Fruit fly (Drosophila melanogaster) whole organism: ENCODE data around the gene capt.

Experiments
- CG8478 ChIP-seq: fragments of >200 bp; optimal IDR thresholded peaks from 2 replicates; lab custom pipeline; 2018; ENCODE audit warnings: inconsistent platforms
- EcR ChIP-seq, 2 experiments: fragments of >200 bp; optimal IDR thresholded peaks; 2 replicates each; lab custom pipeline; 2017; ENCODE audit warnings: missing biosample characterization in 2 of 2, missing genetic modification characterization in 2 of 2, missing genetic modification reagents in 2 of 2
- pan ChIP-seq: fragments of >200 bp; optimal IDR thresholded peaks from 2 replicates; lab custom pipeline; 2017
- psq ChIP-seq: fragments of >200 bp; optimal IDR thresholded peaks from 2 replicates; lab custom pipeline; 2017

DNA sequence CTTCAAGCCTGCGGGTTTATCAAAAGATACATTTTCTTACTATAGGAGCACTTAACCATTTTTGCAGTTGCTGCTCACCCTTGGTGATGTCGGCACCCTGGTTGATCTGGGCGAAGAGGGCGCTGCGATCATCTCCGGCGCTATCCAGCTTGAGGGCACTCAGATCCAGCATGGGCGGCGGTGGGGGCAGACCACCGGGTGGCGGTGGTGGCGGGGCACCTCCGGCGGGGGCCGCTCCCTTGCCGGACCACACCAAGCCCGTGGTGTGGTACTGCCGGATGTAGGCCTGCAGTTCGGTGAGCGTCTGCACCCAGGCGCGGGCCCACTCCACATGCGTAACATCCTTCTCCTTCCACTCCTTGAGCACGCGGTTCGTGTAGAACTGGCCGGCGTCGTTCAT, 5.4 kb downstream of the capt start:
- TF ChIP-seq CG8478 (lab: Kevin White, UChicago) (no peak), psq (lab: Kevin White, UChicago) (no peak), pan (no peak), EcR (GFP tag; optimal IDR thresholded peaks at IDR 0.05; lab: Kevin White, UChicago) (no peak)
